Fruit fly (Drosophila melanogaster) Kc167 (cell line): ENCODE data around the gene CG7607.

Experiments used
- h ChIP-seq: fragments of >200 bp; optimal IDR thresholded peaks from 3 replicates; lab custom pipeline; 2018; ENCODE audit warnings: missing external identifiers
- insv ChIP-seq: fragments of >200 bp; optimal IDR thresholded peaks from 3 replicates; lab custom pipeline; 2018; ENCODE audit warnings: missing external identifiers
- psq ChIP-seq: fragments of >200 bp; optimal IDR thresholded peaks from 2 replicates; lab custom pipeline; 2017; ENCODE audit warnings: missing external identifiers

dm6 chr3L:11182994-11183393 is 16.4 kb upstream of the CG7607 start:
- TF ChIP-seq psq (lab: Kevin White, UChicago): no peak
- TF ChIP-seq h (lab: Kevin White, UChicago): no peak
- TF ChIP-seq insv (lab: Kevin White, UChicago): no peak
